Worm (Caenorhabditis elegans) whole organism, young adult: ENCODE data around the gene aqp-1.

ENCODE experiments used
- Y56A3A.18 ChIP-seq: fragments of 200-800 bp; sonication (Bioruptor generic); IDR thresholded peaks from 2 replicates; pipeline ENCODE4 v1.3.6; 2022; ENCODE audit warnings: missing genetic modification reagents, missing genetic modification characterization, missing compliant biosample characterization
- Y95B8A.8 ChIP-seq: fragments of 200-800 bp; sonication (Bioruptor generic); IDR thresholded peaks from 2 replicates; pipeline ENCODE4 v1.3.6; 2022; ENCODE audit warnings: missing genetic modification reagents, missing genetic modification characterization, missing compliant biosample characterization
- athp-1 ChIP-seq: sonication (generic microtip); optimal IDR thresholded peaks from 2 replicates; lab custom pipeline; 2017; ENCODE audit warnings: mild to moderate bottlenecking, missing genetic modification characterization, missing compliant biosample characterization
- ekl-4 ChIP-seq: fragments of 200-800 bp; sonication (Bioruptor generic); IDR thresholded peaks from 2 replicates; pipeline ENCODE4 v1.3.6; 2022; ENCODE audit warnings: missing genetic modification reagents, missing genetic modification characterization, missing compliant biosample characterization
- fkh-3 ChIP-seq: sonication (generic microtip); optimal IDR thresholded peaks from 2 replicates; lab custom pipeline; 2016; ENCODE audit warnings: mild to moderate bottlenecking, missing genetic modification characterization, missing compliant biosample characterization
- lin-35 ChIP-seq, 3 experiments: fragments of 150-350 bp in 2 of 3; sonication (generic microtip) in 1 of 3; optimal IDR thresholded peaks; 2 replicates each; lab custom pipeline; 2014 to 2018; ENCODE audit warnings: missing biosample characterization in 3 of 3, missing genetic modification characterization in 3 of 3, missing genetic modification reagents in 3 of 3
- madf-10 ChIP-seq: sonication (generic microtip); optimal IDR thresholded peaks from 2 replicates; lab custom pipeline; 2016; ENCODE audit warnings: mild to moderate bottlenecking, missing genetic modification characterization, missing compliant biosample characterization
- nfya-2 ChIP-seq: fragments of 200-800 bp; sonication (Bioruptor generic); IDR thresholded peaks from 2 replicates; pipeline ENCODE4 v1.3.6; 2022; ENCODE audit warnings: missing genetic modification reagents, missing genetic modification characterization, missing compliant biosample characterization
- unc-62 ChIP-seq: fragments of 150-350 bp; optimal IDR thresholded peaks from 2 replicates; lab custom pipeline; 2014; ENCODE audit warnings: missing biosample characterization, missing genetic modification reagents, missing genetic modification characterization

- TF ChIP-seq lin-35 (GFP tag; optimal IDR thresholded peaks at IDR 0.05; lab: Kevin White, UChicago) (no peak), athp-1 (tag; lab: Kevin White, UChicago) (no peak), Y95B8A.8 (no peak), fkh-3 (tag; lab: Kevin White, UChicago) (no peak), Y56A3A.18 (no peak), ekl-4 (GFP tag; lab: Robert Waterston, UW) (no peak), unc-62 (GFP tag; lab: Kevin White, UChicago) (no peak), nfya-2 (GFP tag; lab: Robert Waterston, UW) (no peak), madf-10 (tag; lab: Kevin White, UChicago) (no peak)
These were observed 7.5 kb downstream of the aqp-1 start for ce11 chrII:7230684-7231083.
